Fruit fly (Drosophila melanogaster): ENCODE measurements around the gene fz.

DNA sequence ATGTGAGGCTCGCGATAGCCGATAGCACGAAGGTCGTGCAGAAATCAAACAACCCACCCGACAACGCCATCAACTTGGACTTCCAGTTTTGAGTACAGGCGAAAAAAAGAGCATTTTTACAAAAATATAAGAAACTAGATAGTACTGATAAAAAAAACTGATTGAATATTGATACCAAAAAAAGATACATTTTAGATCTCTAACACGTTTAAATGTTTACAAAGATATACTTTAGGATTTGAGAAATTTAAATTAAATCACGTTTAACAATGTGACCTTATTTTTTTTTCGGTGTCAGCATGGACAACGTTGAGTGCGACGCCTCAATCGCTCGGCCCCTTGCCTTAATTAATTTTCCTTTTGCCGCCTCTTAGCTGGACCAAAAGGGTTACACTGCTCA lies 76.1 kb downstream of the fz start:
- TF ChIP-seq ttk (optimal IDR thresholded peaks at IDR 0.05) (no peak), h (optimal IDR thresholded peaks at IDR 0.05) (no peak), psq (optimal IDR thresholded peaks at IDR 0.05) (no peak), insv (optimal IDR thresholded peaks at IDR 0.05) (no peak), Sin3A (optimal IDR thresholded peaks at IDR 0.05) (no peak), Myc (optimal IDR thresholded peaks at IDR 0.05) (no peak)

Data from Kc167 (cell line).